Worm (Caenorhabditis elegans): ENCODE data around the gene abt-1.

DNA sequence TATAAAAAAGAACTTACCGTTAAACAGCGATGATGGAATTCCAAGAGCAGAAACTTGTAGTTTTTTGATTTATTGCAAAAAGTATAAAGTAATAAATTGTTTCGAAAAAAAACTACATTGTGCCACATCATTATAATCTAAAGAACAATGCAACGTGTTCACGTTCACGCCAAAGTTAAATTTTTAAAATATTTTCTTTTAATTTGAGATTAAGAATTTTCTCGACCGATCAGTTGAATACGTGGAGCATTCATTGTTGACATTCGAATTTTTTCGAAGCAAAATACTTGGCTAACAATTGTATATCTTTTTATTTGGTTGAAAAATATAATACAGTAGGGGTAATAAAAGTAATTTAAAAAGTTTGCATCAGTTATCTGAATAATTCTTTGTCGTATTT lies 16.3 kb upstream of the abt-1 start, which contains the start of gene F01G10.5:
- TF ChIP-seq snpc-4 (tag; optimal IDR thresholded peaks at IDR 0.05) = no peak
- no peak for TF ChIP-seq dpl-1 (GFP tag; optimal IDR thresholded peaks at IDR 0.05)
- TF ChIP-seq rnt-1 (tag; optimal IDR thresholded peaks at IDR 0.05) = no peak
- TF ChIP-seq ama-1 (optimal IDR thresholded peaks at IDR 0.05) = no peak
- no peak for TF ChIP-seq pag-3 (tag; optimal IDR thresholded peaks at IDR 0.05; ENCODE audit: borderline replicate concordance, insufficient read depth)
- TF ChIP-seq nhr-76 (tag; optimal IDR thresholded peaks at IDR 0.05) = no peak
- TF ChIP-seq ets-5 (GFP tag; IDR thresholded peaks at IDR 0.05) = no peak
- no peak for TF ChIP-seq hpl-2 (GFP tag; optimal IDR thresholded peaks at IDR 0.05)
- TF ChIP-seq lin-35 (GFP tag; optimal IDR thresholded peaks at IDR 0.05) = no peak
- TF ChIP-seq unc-62 (GFP tag; optimal IDR thresholded peaks at IDR 0.05) = no peak
- TF ChIP-seq nhr-237 (tag; optimal IDR thresholded peaks at IDR 0.05) = no peak
- no peak for TF ChIP-seq irx-1 (tag; optimal IDR thresholded peaks at IDR 0.05)
- TF ChIP-seq lin-13 (GFP tag; optimal IDR thresholded peaks at IDR 0.05) = no peak
- TF ChIP-seq pqm-1 (tag; optimal IDR thresholded peaks at IDR 0.05) = no peak
